Fruit fly (Drosophila melanogaster) whole organism, embryonic: ENCODE measurements around the gene Lcp65Ac.

Source experiments
- ATbp ChIP-seq: fragments of 200-800 bp; sonication (Bioruptor generic); optimal IDR thresholded peaks from 2 replicates; lab custom pipeline; 2017; ENCODE audit warnings: missing biosample characterization, mild to moderate bottlenecking, missing genetic modification characterization, missing genetic modification reagents
- Asciz ChIP-seq: fragments of 200-800 bp; sonication (Bioruptor generic); optimal IDR thresholded peaks from 2 replicates; lab custom pipeline; 2017; ENCODE audit warnings: missing biosample characterization, mild to moderate bottlenecking, missing genetic modification characterization, missing genetic modification reagents
- Atf-2 ChIP-seq: fragments of 200-800 bp; sonication (Bioruptor generic); optimal IDR thresholded peaks from 2 replicates; lab custom pipeline; 2016; ENCODE audit warnings: missing biosample characterization, missing genetic modification characterization
- Awh ChIP-seq: fragments of 200-800 bp; sonication (Bioruptor generic); IDR thresholded peaks from 2 replicates; pipeline ENCODE4, ENCODE4 v1.3.6; 2022; ENCODE audit warnings: missing biosample characterization, missing genetic modification characterization
- BEAF-32 ChIP-seq: fragments of 200-800 bp; sonication (Bioruptor generic); optimal IDR thresholded peaks from 3 replicates; lab custom pipeline; 2017; ENCODE audit warnings: missing biosample characterization, missing genetic modification characterization, mild to moderate bottlenecking, moderate library complexity, missing genetic modification reagents
- Bteb2 ChIP-seq: fragments of 200-800 bp; sonication (Bioruptor generic); optimal IDR thresholded peaks from 2 replicates; lab custom pipeline; 2016; ENCODE audit warnings: missing biosample characterization, missing genetic modification characterization
- CG10147 ChIP-seq: fragments of 200-800 bp; sonication (Bioruptor generic); optimal IDR thresholded peaks from 2 replicates; lab custom pipeline; 2019; ENCODE audit warnings: missing biosample characterization, mild to moderate bottlenecking, missing genetic modification characterization, moderate library complexity
- CG11093 ChIP-seq: fragments of 200-800 bp; sonication (Bioruptor generic); IDR thresholded peaks from 3 replicates; pipeline ENCODE4 v1.3.6; 2022; ENCODE audit warnings: missing biosample characterization, missing genetic modification characterization
- CG14014 ChIP-seq: fragments of 200-800 bp; sonication (Bioruptor generic); IDR thresholded peaks from 2 replicates; pipeline ENCODE4 v1.3.6; 2022; ENCODE audit warnings: missing biosample characterization, missing genetic modification characterization
- CG14710 ChIP-seq: fragments of 200-800 bp; sonication (Bioruptor generic); optimal IDR thresholded peaks from 3 replicates; lab custom pipeline; 2019; ENCODE audit warnings: missing biosample characterization, mild to moderate bottlenecking, missing genetic modification characterization, moderate library complexity
- CG16779 ChIP-seq: fragments of 200-800 bp; sonication (Bioruptor generic); IDR thresholded peaks from 2 replicates; pipeline ENCODE4 v1.3.6; 2022; ENCODE audit warnings: missing biosample characterization, missing genetic modification characterization
- CG17802 ChIP-seq: fragments of 200-800 bp; sonication (Bioruptor generic); optimal IDR thresholded peaks from 2 replicates; lab custom pipeline; 2018; ENCODE audit warnings: missing biosample characterization, mild to moderate bottlenecking, missing genetic modification characterization, moderate library complexity
- CG1792 ChIP-seq: fragments of 200-800 bp; sonication (Bioruptor generic); optimal IDR thresholded peaks from 2 replicates; lab custom pipeline; 2016; ENCODE audit warnings: missing biosample characterization, missing genetic modification characterization
- CG2120 ChIP-seq: fragments of 200-800 bp; sonication (Bioruptor generic); optimal IDR thresholded peaks from 3 replicates; lab custom pipeline; 2016; ENCODE audit warnings: missing biosample characterization, missing genetic modification characterization
- CG31224 ChIP-seq: fragments of 200-800 bp; sonication (Bioruptor generic); IDR thresholded peaks from 2 replicates; pipeline ENCODE4 v1.3.6; 2022; ENCODE audit warnings: missing biosample characterization, missing genetic modification characterization
- CG4424 ChIP-seq: fragments of 200-800 bp; sonication (Bioruptor generic); optimal IDR thresholded peaks from 3 replicates; lab custom pipeline; 2016; ENCODE audit warnings: missing biosample characterization, missing genetic modification characterization
- CG5953 ChIP-seq: fragments of 200-800 bp; sonication (Bioruptor generic); IDR thresholded peaks from 2 replicates; pipeline ENCODE4 v1.3.6; 2022; ENCODE audit warnings: missing biosample characterization, missing genetic modification characterization
- CG6175 ChIP-seq: fragments of 200-800 bp; sonication (Bioruptor generic); IDR thresholded peaks from 3 replicates; pipeline ENCODE4 v1.3.6; 2022; ENCODE audit warnings: missing biosample characterization, missing genetic modification characterization
- CG7987 ChIP-seq: fragments of 200-800 bp; sonication (Bioruptor generic); optimal IDR thresholded peaks from 2 replicates; lab custom pipeline; 2018; ENCODE audit warnings: missing biosample characterization, mild to moderate bottlenecking, missing genetic modification characterization, moderate library complexity
- CG8924 ChIP-seq: fragments of 200-800 bp; optimal IDR thresholded peaks from 3 replicates; lab custom pipeline; 2019; ENCODE audit warnings: missing biosample characterization, mild to moderate bottlenecking, missing genetic modification characterization, moderate library complexity
- CG9797 ChIP-seq: fragments of 200-800 bp; sonication (Bioruptor generic); optimal IDR thresholded peaks from 3 replicates; lab custom pipeline; 2018; ENCODE audit warnings: missing biosample characterization, mild to moderate bottlenecking, missing genetic modification characterization
- CTCF ChIP-seq: fragments of 200-800 bp; sonication (Bioruptor generic); optimal IDR thresholded peaks from 2 replicates; lab custom pipeline; 2017; ENCODE audit warnings: missing biosample characterization, mild to moderate bottlenecking, missing genetic modification characterization, moderate library complexity
- E2f1 ChIP-seq: fragments of 200-800 bp; sonication (Bioruptor generic); IDR thresholded peaks from 2 replicates; pipeline ENCODE4 v1.3.6; 2022; ENCODE audit warnings: missing biosample characterization, missing genetic modification characterization
- ERR ChIP-seq: fragments of 200-800 bp; sonication (Bioruptor generic); optimal IDR thresholded peaks from 2 replicates; lab custom pipeline; 2016; ENCODE audit warnings: missing biosample characterization, missing genetic modification characterization
- Max ChIP-seq: fragments of 200-800 bp; sonication (Bioruptor generic); optimal IDR thresholded peaks from 2 replicates; lab custom pipeline; 2016; ENCODE audit warnings: missing biosample characterization, mild to moderate bottlenecking, missing genetic modification characterization
- Ptx1 ChIP-seq: fragments of 200-800 bp; sonication (Bioruptor generic); IDR thresholded peaks from 2 replicates; pipeline ENCODE4 v1.3.6; 2022; ENCODE audit warnings: missing biosample characterization, missing genetic modification characterization
- Taf1 ChIP-seq: fragments of 200-800 bp; sonication (Bioruptor generic); IDR thresholded peaks from 2 replicates; pipeline ENCODE4 v1.3.6; 2022; ENCODE audit warnings: missing biosample characterization, missing genetic modification characterization
- abd-A ChIP-seq: fragments of 200-800 bp; sonication (Bioruptor generic); optimal IDR thresholded peaks from 3 replicates; lab custom pipeline; 2019; ENCODE audit warnings: missing biosample characterization, mild to moderate bottlenecking, missing genetic modification characterization, moderate library complexity
- ac ChIP-seq: fragments of 200-800 bp; sonication (Bioruptor generic); optimal IDR thresholded peaks from 3 replicates; lab custom pipeline; 2017; ENCODE audit warnings: missing biosample characterization, mild to moderate bottlenecking, missing genetic modification characterization
- ap ChIP-seq: fragments of 200-800 bp; sonication (Bioruptor generic); IDR thresholded peaks from 2 replicates; pipeline ENCODE4 v1.3.6; 2022; ENCODE audit warnings: missing biosample characterization, missing genetic modification characterization
- ara ChIP-seq: fragments of 200-800 bp; sonication (Bioruptor generic); IDR thresholded peaks from 2 replicates; pipeline ENCODE4 v1.3.6; 2022; ENCODE audit warnings: missing biosample characterization, missing genetic modification characterization
- bbx ChIP-seq: fragments of 200-800 bp; sonication (Bioruptor generic); IDR thresholded peaks from 2 replicates; pipeline ENCODE4 v1.3.6; 2022; ENCODE audit warnings: missing biosample characterization, missing genetic modification characterization; ENCODE audit not compliant: partially characterized antibody
- bsh ChIP-seq, 2 experiments: fragments of 200-800 bp; sonication (Bioruptor generic); optimal IDR thresholded peaks; 2 replicates each; lab custom pipeline; 2017 to 2018; ENCODE audit warnings: mild to moderate bottlenecking in 2 of 2, missing biosample characterization in 2 of 2, missing genetic modification characterization in 2 of 2, moderate library complexity in 1 of 2
- cato ChIP-seq: fragments of 200-800 bp; sonication (Bioruptor generic); optimal IDR thresholded peaks from 2 replicates; lab custom pipeline; 2016; ENCODE audit warnings: missing biosample characterization, missing genetic modification characterization, borderline replicate concordance
- chif ChIP-seq, 2 experiments: fragments of 200-800 bp; sonication (Bioruptor generic); optimal IDR thresholded peaks; 3 replicates each; lab custom pipeline; 2016; ENCODE audit warnings: missing biosample characterization in 2 of 2, missing genetic modification characterization in 2 of 2
- chm ChIP-seq: fragments of 200-800 bp; sonication (Bioruptor generic); IDR thresholded peaks from 2 replicates; pipeline ENCODE4 v1.3.6; 2022; ENCODE audit warnings: missing biosample characterization, missing genetic modification characterization
- dmrt99B ChIP-seq: fragments of 200-800 bp; sonication (Bioruptor generic); optimal IDR thresholded peaks from 2 replicates; lab custom pipeline; 2018; ENCODE audit warnings: missing biosample characterization, mild to moderate bottlenecking, missing genetic modification characterization, moderate library complexity
- fu2 ChIP-seq: fragments of 200-800 bp; sonication (Bioruptor generic); optimal IDR thresholded peaks from 2 replicates; lab custom pipeline; 2016; ENCODE audit warnings: missing biosample characterization, missing genetic modification characterization
- her ChIP-seq: fragments of 200-800 bp; sonication (Bioruptor generic); optimal IDR thresholded peaks from 2 replicates; lab custom pipeline; 2016; ENCODE audit warnings: missing biosample characterization, missing genetic modification characterization
- ken ChIP-seq: fragments of 200-800 bp; sonication (Bioruptor generic); IDR thresholded peaks from 3 replicates; pipeline ENCODE4 v1.3.6; 2022; ENCODE audit warnings: missing biosample characterization, missing genetic modification characterization
- knrl ChIP-seq: fragments of 200-800 bp; sonication (Bioruptor generic); IDR thresholded peaks from 3 replicates; pipeline ENCODE4 v1.3.6; 2022; ENCODE audit warnings: missing biosample characterization, missing genetic modification characterization; ENCODE audit not compliant: partially characterized antibody
- nmo ChIP-seq: fragments of 200-800 bp; sonication (Bioruptor generic); optimal IDR thresholded peaks from 2 replicates; lab custom pipeline; 2018; ENCODE audit warnings: missing biosample characterization, mild to moderate bottlenecking, missing genetic modification characterization, moderate library complexity
- odd ChIP-seq: fragments of 200-800 bp; sonication (Bioruptor generic); optimal IDR thresholded peaks from 2 replicates; lab custom pipeline; 2017; ENCODE audit warnings: missing biosample characterization, mild to moderate bottlenecking, missing genetic modification characterization
- salm ChIP-seq: fragments of 200-800 bp; sonication (Bioruptor generic); optimal IDR thresholded peaks from 2 replicates; lab custom pipeline; 2018; ENCODE audit warnings: missing biosample characterization, mild to moderate bottlenecking, missing genetic modification characterization
- sens-2 ChIP-seq: fragments of 200-800 bp; sonication (Bioruptor generic); IDR thresholded peaks from 2 replicates; pipeline ENCODE4 v1.3.6; 2022; ENCODE audit warnings: missing biosample characterization, missing genetic modification characterization
- slbo ChIP-seq: fragments of 200-800 bp; sonication (Bioruptor generic); IDR thresholded peaks from 2 replicates; pipeline ENCODE4 v1.3.6; 2022; ENCODE audit warnings: missing biosample characterization, missing genetic modification characterization
- stc ChIP-seq: fragments of 200-800 bp; sonication (Bioruptor generic); IDR thresholded peaks from 2 replicates; pipeline ENCODE4 v1.3.6; 2022; ENCODE audit warnings: missing biosample characterization, missing genetic modification characterization
- tna ChIP-seq: fragments of 200-800 bp; sonication (Bioruptor generic); IDR thresholded peaks from 2 replicates; pipeline ENCODE4 v1.3.6; 2022; ENCODE audit warnings: missing biosample characterization, missing genetic modification characterization; ENCODE audit not compliant: partially characterized antibody
- ttk ChIP-seq: fragments of 200-800 bp; sonication (Bioruptor generic); IDR thresholded peaks from 2 replicates; pipeline ENCODE4 v2.1.2; 2022; ENCODE audit warnings: missing biosample characterization, missing genetic modification characterization
- yki ChIP-seq: fragments of >200 bp; optimal IDR thresholded peaks from 3 replicates; lab custom pipeline; 2018

Lcp65Ac gene

dm6 chr3L:6124616-6125408 lies 19.8 kb upstream of the Lcp65Ac start (continued):
- peak; percentile 68 for TF ChIP-seq CG31224 (GFP tag; lab: Robert Waterston, UW)
- peak; percentile 89 for TF ChIP-seq stc
- peak; percentile 56 for TF ChIP-seq CG1792
- peak; percentile 61 for TF ChIP-seq ap (GFP tag; lab: Robert Waterston, UW)
- TF ChIP-seq fu2 (GFP tag; lab: Kevin White, UChicago), result no peak
- TF ChIP-seq Atf-2, result no peak
- TF ChIP-seq CG8924 (tag; lab: Kevin White, UChicago), result no peak
- TF ChIP-seq CG9797 (GFP tag; lab: Kevin White, UChicago), result peak; percentile 29
- TF ChIP-seq CG4424 (GFP tag; lab: Kevin White, UChicago), result peak; percentile 85
- peak; percentile 71 for TF ChIP-seq slbo (GFP tag; lab: Robert Waterston, UW)
- TF ChIP-seq cato (GFP tag; lab: Kevin White, UChicago), result no peak
- 0 out of 2 replicates have a peak, but pooled peaks have one; percentile 39 for TF ChIP-seq CG16779
- peak; percentile 90 for TF ChIP-seq Awh (GFP tag; lab: Robert Waterston, UW)
- no peak for TF ChIP-seq tna
- peak; percentile 75 for TF ChIP-seq odd
- TF ChIP-seq Asciz (GFP tag; lab: Kevin White, UChicago), result peak; percentile 83
- TF ChIP-seq E2f1 (GFP tag; lab: Robert Waterston, UW), result peak; percentile 74
- peak; percentile 94 for TF ChIP-seq CG7987 (GFP tag; lab: Kevin White, UChicago)
- peak; percentile 38 for TF ChIP-seq yki
- peak; percentile 28 for TF ChIP-seq BEAF-32
- peak; percentile 61 for TF ChIP-seq CG14710
- peak in 1 of 2 experiments; percentile 62 for TF ChIP-seq bsh (GFP tag; optimal IDR thresholded peaks at IDR 0.05; lab: Kevin White, UChicago)
- TF ChIP-seq chif (GFP tag; optimal IDR thresholded peaks at IDR 0.05; lab: Kevin White, UChicago), result peak; percentile 8 to 62
- TF ChIP-seq Ptx1, result peak; percentile 78
- peak; percentile 64 for TF ChIP-seq her (GFP tag; lab: Kevin White, UChicago)
- peak; percentile 47; the same call in 1 of the 3 replicates for TF ChIP-seq knrl (GFP tag; lab: Robert Waterston, UW)
- peak; percentile 29 for TF ChIP-seq nmo (GFP tag; lab: Kevin White, UChicago)
- TF ChIP-seq Max, result peak; percentile 40
- peak; percentile 94 for TF ChIP-seq chm (GFP tag; lab: Robert Waterston, UW)
- peak; percentile 82 for TF ChIP-seq ken (GFP tag; lab: Robert Waterston, UW)
- TF ChIP-seq ttk (GFP tag; lab: Robert Waterston, UW), result peak; percentile 71; the same call in 1 of the 2 replicates
- peak; percentile 55 for TF ChIP-seq dmrt99B
- TF ChIP-seq ERR (GFP tag; lab: Kevin White, UChicago), result peak; percentile 69
- no peak for TF ChIP-seq Bteb2 (GFP tag; lab: Kevin White, UChicago)
- no peak; the same call in 2 of the 3 replicates for TF ChIP-seq CG11093 (GFP tag; lab: Robert Waterston, UW)
- no peak for TF ChIP-seq bbx (GFP tag; lab: Robert Waterston, UW)
- peak; percentile 54 for TF ChIP-seq salm (tag; lab: Kevin White, UChicago)
- peak; percentile 81 for TF ChIP-seq CG6175 (GFP tag; lab: Robert Waterston, UW)
- TF ChIP-seq CG10147 (GFP tag; lab: Kevin White, UChicago), result peak; percentile 54
- TF ChIP-seq CTCF (GFP tag; lab: Kevin White, UChicago), result peak; percentile 91
- peak; percentile 70; the same call in 1 of the 2 replicates for TF ChIP-seq CG14014
- TF ChIP-seq CG2120 (GFP tag; lab: Kevin White, UChicago), result no peak
- TF ChIP-seq sens-2 (GFP tag; lab: Robert Waterston, UW), result peak; percentile 84
- TF ChIP-seq ara, result peak; percentile 83
- peak; percentile 49 for TF ChIP-seq ac (GFP tag; lab: Kevin White, UChicago)
- TF ChIP-seq CG17802 (tag; lab: Kevin White, UChicago), result peak; percentile 98
- peak; percentile 79 for TF ChIP-seq CG5953 (GFP tag; lab: Robert Waterston, UW)
- TF ChIP-seq abd-A (tag; lab: Kevin White, UChicago), result no peak
- TF ChIP-seq Taf1 (GFP tag; lab: Robert Waterston, UW), result peak; percentile 42
- peak; percentile 81 for TF ChIP-seq ATbp (GFP tag; lab: Kevin White, UChicago)
